Worm (Caenorhabditis elegans) whole organism, young adult: Measurements from ENCODE around the gene cyk-3.

Experiments
- B0019.2 ChIP-seq: fragments of 200-800 bp; sonication (Bioruptor generic); conservative IDR thresholded peaks from 2 replicates; pipeline ENCODE4 v1.3.6; 2022; ENCODE audit warnings: missing genetic modification reagents, missing genetic modification characterization, missing compliant biosample characterization
- D2030.7 ChIP-seq: fragments of 200-800 bp; sonication (Bioruptor generic); IDR thresholded peaks from 2 replicates; pipeline ENCODE4 v1.3.6; 2022; ENCODE audit warnings: missing genetic modification reagents, missing genetic modification characterization, missing compliant biosample characterization
- F10E7.11 ChIP-seq: sonication (generic microtip); optimal IDR thresholded peaks from 2 replicates; lab custom pipeline; 2017; ENCODE audit warnings: mild to moderate bottlenecking, missing genetic modification characterization, moderate library complexity, missing compliant biosample characterization
- F23B12.7 ChIP-seq: sonication (generic microtip); optimal IDR thresholded peaks from 2 replicates; lab custom pipeline; 2017; ENCODE audit warnings: missing genetic modification characterization, mild to moderate bottlenecking, missing compliant biosample characterization, antibody characterized with exemption, moderate library complexity; ENCODE audit not compliant: insufficient read depth
- F33H1.4 ChIP-seq: fragments of 200-800 bp; sonication (Bioruptor generic); IDR thresholded peaks from 2 replicates; pipeline ENCODE4 v1.3.6; 2022; ENCODE audit warnings: missing genetic modification reagents, missing genetic modification characterization, missing compliant biosample characterization
- F57C9.4 ChIP-seq: sonication (generic microtip); optimal IDR thresholded peaks from 2 replicates; lab custom pipeline; 2017; ENCODE audit warnings: mild to moderate bottlenecking, missing genetic modification characterization, missing compliant biosample characterization
- T26A5.8 ChIP-seq: sonication (generic microtip); optimal IDR thresholded peaks from 2 replicates; lab custom pipeline; 2016; ENCODE audit warnings: missing genetic modification characterization, missing compliant biosample characterization
- Y56A3A.18 ChIP-seq: fragments of 200-800 bp; sonication (Bioruptor generic); IDR thresholded peaks from 2 replicates; pipeline ENCODE4 v1.3.6; 2022; ENCODE audit warnings: missing genetic modification reagents, missing genetic modification characterization, missing compliant biosample characterization
- Y67H2A.10 ChIP-seq: fragments of 200-800 bp; sonication (Bioruptor generic); conservative IDR thresholded peaks from 2 replicates; pipeline ENCODE4 v1.3.6; 2022; ENCODE audit warnings: missing genetic modification reagents, missing genetic modification characterization, missing compliant biosample characterization
- attf-6 ChIP-seq: fragments of 200-800 bp; sonication (Bioruptor generic); IDR thresholded peaks from 2 replicates; pipeline ENCODE4 v1.3.6; 2022; ENCODE audit warnings: missing genetic modification reagents, missing genetic modification characterization, missing compliant biosample characterization
- ceh-27 ChIP-seq: fragments of 200-800 bp; sonication (Bioruptor generic); optimal IDR thresholded peaks from 2 replicates; lab custom pipeline; 2018; ENCODE audit warnings: mild to moderate bottlenecking, missing genetic modification characterization, moderate library complexity, missing compliant biosample characterization
- dox-1 ChIP-seq: fragments of 200-800 bp; sonication (Bioruptor generic); IDR thresholded peaks from 2 replicates; pipeline ENCODE4 v1.3.6; 2022; ENCODE audit warnings: missing genetic modification reagents, missing genetic modification characterization, missing compliant biosample characterization
- dpff-1 ChIP-seq: sonication (generic microtip); optimal IDR thresholded peaks from 2 replicates; lab custom pipeline; 2017; ENCODE audit warnings: mild to moderate bottlenecking, missing genetic modification characterization, missing compliant biosample characterization
- dpl-1 ChIP-seq: fragments of 150-350 bp; optimal IDR thresholded peaks from 2 replicates; lab custom pipeline; 2014; ENCODE audit warnings: missing biosample characterization, missing genetic modification reagents, missing genetic modification characterization
- efl-1 ChIP-seq: fragments of 150-350 bp; optimal IDR thresholded peaks from 2 replicates; lab custom pipeline; 2014; ENCODE audit warnings: missing biosample characterization, missing genetic modification reagents, missing genetic modification characterization
- egl-18 ChIP-seq: fragments of 200-800 bp; sonication (Bioruptor generic); IDR thresholded peaks from 2 replicates; pipeline ENCODE4 v1.3.6; 2022; ENCODE audit warnings: missing genetic modification reagents, missing genetic modification characterization, missing compliant biosample characterization
- fkh-3 ChIP-seq: sonication (generic microtip); optimal IDR thresholded peaks from 2 replicates; lab custom pipeline; 2016; ENCODE audit warnings: mild to moderate bottlenecking, missing genetic modification characterization, missing compliant biosample characterization
- him-1 ChIP-seq: sonication (generic microtip); optimal IDR thresholded peaks from 2 replicates; lab custom pipeline; 2016; ENCODE audit warnings: missing genotype, missing genetic modification reagents, missing genetic modification characterization, missing compliant biosample characterization
- hmg-1.2 ChIP-seq: fragments of 200-800 bp; sonication (Bioruptor generic); IDR thresholded peaks from 2 replicates; pipeline ENCODE4 v1.3.6; 2022; ENCODE audit warnings: missing genetic modification reagents, missing genetic modification characterization, missing compliant biosample characterization
- hsf-1 ChIP-seq: fragments of 200-800 bp; sonication (Bioruptor generic); IDR thresholded peaks from 2 replicates; pipeline ENCODE4 v1.3.6; 2022; ENCODE audit warnings: missing genetic modification reagents, missing genetic modification characterization, missing compliant biosample characterization
- lin-35 ChIP-seq, 3 experiments: fragments of 150-350 bp in 2 of 3; sonication (generic microtip) in 1 of 3; optimal IDR thresholded peaks; 2 replicates each; lab custom pipeline; 2014 to 2018; ENCODE audit warnings: missing biosample characterization in 3 of 3, missing genetic modification characterization in 3 of 3, missing genetic modification reagents in 3 of 3
- lin-40 ChIP-seq: sonication (generic microtip); optimal IDR thresholded peaks from 2 replicates; lab custom pipeline; 2016; ENCODE audit warnings: missing genetic modification characterization, mild to moderate bottlenecking, missing compliant biosample characterization, missing genotype, missing genetic modification reagents
- lin-54 ChIP-seq: fragments of 200-800 bp; sonication (Bioruptor generic); optimal IDR thresholded peaks from 2 replicates; lab custom pipeline; 2018; ENCODE audit warnings: mild to moderate bottlenecking, missing genetic modification characterization, missing compliant biosample characterization
- lsl-1 ChIP-seq: fragments of 200-800 bp; sonication (Bioruptor generic); optimal IDR thresholded peaks from 2 replicates; lab custom pipeline; 2018; ENCODE audit warnings: mild to moderate bottlenecking, missing genetic modification characterization, moderate library complexity, missing compliant biosample characterization
- madf-6 ChIP-seq: fragments of 200-800 bp; sonication (Bioruptor generic); IDR thresholded peaks from 2 replicates; pipeline ENCODE4 v1.3.6; 2022; ENCODE audit warnings: missing genetic modification reagents, missing genetic modification characterization, missing compliant biosample characterization
- mcd-1 ChIP-seq: fragments of 200-800 bp; sonication (Bioruptor generic); IDR thresholded peaks from 2 replicates; pipeline ENCODE4 v1.3.6; 2022; ENCODE audit warnings: missing genetic modification reagents, missing genetic modification characterization, missing compliant biosample characterization
- nhr-120 ChIP-seq: fragments of 200-800 bp; sonication (Bioruptor generic); IDR thresholded peaks from 2 replicates; pipeline ENCODE4 v1.3.6; 2022; ENCODE audit warnings: missing genetic modification characterization, missing compliant biosample characterization
- nhr-90 ChIP-seq: sonication (generic microtip); optimal IDR thresholded peaks from 2 replicates; lab custom pipeline; 2016; ENCODE audit warnings: missing genotype, mild to moderate bottlenecking, missing genetic modification characterization, missing compliant biosample characterization
- pha-4 ChIP-seq: fragments of 150-350 bp; sonication (generic microtip); optimal IDR thresholded peaks from 2 replicates; lab custom pipeline; 2014; ENCODE audit warnings: missing biosample characterization, missing genetic modification reagents, missing genetic modification characterization
- sea-2 ChIP-seq: fragments of 200-800 bp; sonication (Bioruptor generic); IDR thresholded peaks from 2 replicates; pipeline ENCODE4 v1.3.6; 2022; ENCODE audit warnings: missing genetic modification characterization, missing compliant biosample characterization
- snpc-1.3 ChIP-seq: sonication (generic microtip); optimal IDR thresholded peaks from 2 replicates; lab custom pipeline; 2017; ENCODE audit warnings: missing genetic modification characterization, mild to moderate bottlenecking, missing compliant biosample characterization, antibody characterized with exemption, moderate library complexity, missing genotype, missing genetic modification reagents; ENCODE audit not compliant: insufficient read depth
- tbx-9 ChIP-seq: sonication (generic microtip); optimal IDR thresholded peaks from 2 replicates; lab custom pipeline; 2016; ENCODE audit warnings: borderline replicate concordance, missing genetic modification characterization, inconsistent platforms, missing compliant biosample characterization
- xnd-1 ChIP-seq: sonication (generic microtip); optimal IDR thresholded peaks from 2 replicates; lab custom pipeline; 2016; ENCODE audit warnings: missing genotype, missing genetic modification reagents, missing genetic modification characterization, missing compliant biosample characterization
- zim-3 ChIP-seq: sonication (generic microtip); optimal IDR thresholded peaks from 2 replicates; lab custom pipeline; 2017; ENCODE audit warnings: mild to moderate bottlenecking, missing genetic modification characterization, moderate library complexity, missing compliant biosample characterization
- ztf-28 ChIP-seq: fragments of 200-800 bp; sonication (Bioruptor generic); IDR thresholded peaks from 2 replicates; pipeline ENCODE4 v1.3.6; 2022; ENCODE audit warnings: missing genetic modification reagents, missing genetic modification characterization, missing compliant biosample characterization

The cyk-3 gene

DNA sequence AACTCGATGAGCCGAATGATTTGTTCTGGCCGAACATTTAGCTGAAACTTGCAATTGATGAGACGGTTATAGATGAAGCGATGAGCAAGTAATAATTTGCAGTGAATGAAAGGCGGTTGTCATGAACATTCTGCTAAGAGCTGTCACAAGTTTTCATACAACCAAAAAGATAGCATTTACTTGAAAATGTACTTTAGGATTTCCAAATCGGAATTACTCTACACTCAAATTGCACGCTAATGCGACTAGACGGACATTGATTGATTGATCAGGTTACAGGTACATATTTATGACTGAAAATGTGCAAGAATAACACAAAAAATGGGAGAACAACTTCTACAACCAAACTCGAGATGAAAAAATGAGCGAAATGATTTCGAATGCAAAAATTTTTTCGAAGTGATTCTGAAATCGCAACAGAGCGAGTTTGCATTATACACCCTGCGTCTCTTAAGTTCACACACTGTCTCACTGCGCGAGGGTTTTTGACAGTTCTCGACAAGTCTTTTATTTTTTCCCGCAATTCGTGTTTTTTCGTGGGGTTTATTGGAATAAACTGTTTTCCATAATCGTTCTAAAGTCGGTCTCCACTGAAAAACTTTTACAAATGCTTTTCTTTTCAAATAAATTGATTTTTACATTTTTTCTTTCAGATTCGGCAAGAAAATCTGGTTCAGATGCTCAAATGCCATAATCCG is at the start of gene cyk-3, which contains the start of gene npp-10:
Gene cyk-3, plus strand, starts transcription at position 648 of the 698 bp plus-strand sequence.
Gene npp-10, minus strand, starts transcription at position 51 of the 698 bp plus-strand sequence.
- TF ChIP-seq snpc-1.3 = peak; percentile 2
- peak; percentile 6 for TF ChIP-seq xnd-1 (tag; lab: Kevin White, UChicago)
- 0 out of 2 replicates have a peak, but pooled peaks have one; percentile 6 for TF ChIP-seq F33H1.4
- peak; percentile 5 for TF ChIP-seq dpl-1 (GFP tag; lab: Kevin White, UChicago)
- TF ChIP-seq egl-18 (GFP tag; lab: Robert Waterston, UW) = no peak
- TF ChIP-seq dox-1 (GFP tag; lab: Robert Waterston, UW) = peak; percentile 47; the same call in 1 of the 2 replicates
- peak; percentile 92 for TF ChIP-seq mcd-1 (GFP tag; lab: Robert Waterston, UW)
- no peak for TF ChIP-seq Y56A3A.18
- peak; percentile 30 for TF ChIP-seq lin-54 (GFP tag; lab: Kevin White, UChicago)
- peak; percentile 98 for TF ChIP-seq hmg-1.2 (GFP tag; lab: Robert Waterston, UW)
- TF ChIP-seq madf-6 = peak; percentile 52; the same call in 1 of the 2 replicates
- no peak for TF ChIP-seq F10E7.11 (tag; lab: Kevin White, UChicago)
- TF ChIP-seq B0019.2 = no peak
- TF ChIP-seq lsl-1 = peak; percentile 52
- peak; percentile 76 for TF ChIP-seq efl-1 (GFP tag; lab: Kevin White, UChicago)
- 0 out of 2 replicates have a peak, but pooled peaks have one; percentile 0 for TF ChIP-seq D2030.7 (GFP tag; lab: Robert Waterston, UW)
- TF ChIP-seq ceh-27 = no peak
- TF ChIP-seq zim-3 (tag; lab: Kevin White, UChicago) = no peak

DNA sequence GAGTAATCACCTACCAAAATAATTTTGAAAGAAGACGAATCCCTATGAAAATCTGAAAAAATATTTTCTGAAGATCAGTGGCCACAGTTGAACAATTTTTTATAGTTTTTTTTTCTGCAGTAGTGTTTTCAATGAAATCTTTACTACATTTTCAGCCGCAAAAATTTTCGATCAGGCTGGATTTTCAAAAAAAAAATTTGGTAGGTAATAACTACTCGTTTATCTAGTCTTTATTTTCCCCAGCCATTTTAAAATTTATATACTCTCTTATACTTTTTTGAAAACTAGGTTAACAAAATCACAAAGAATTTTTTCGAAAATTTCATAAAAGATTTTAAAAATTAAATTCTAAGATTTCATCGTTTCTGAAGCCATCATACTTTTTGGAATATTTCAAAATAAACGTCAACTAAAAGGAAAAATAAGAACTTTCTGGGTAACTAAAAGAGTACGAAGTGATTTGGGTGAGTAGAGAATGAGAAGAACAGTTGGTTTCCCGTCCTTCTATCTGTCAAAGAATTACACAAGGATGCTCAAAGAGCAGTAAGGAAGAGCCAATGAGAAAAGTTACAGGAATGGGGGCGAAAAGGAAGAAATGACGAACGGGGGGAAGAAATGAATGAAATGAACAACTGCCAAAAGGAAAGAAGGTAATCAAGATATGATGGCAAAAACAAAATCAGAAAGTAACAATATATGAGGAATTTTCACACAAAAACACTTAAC is 44.8 kb upstream of the cyk-3 start, which contains the start of gene mlp-1:
Gene mlp-1, minus strand, starts transcription at position 51 of the 726 bp plus-strand sequence.
- no peak for TF ChIP-seq sea-2 (GFP tag; lab: Robert Waterston, UW)
- no peak for TF ChIP-seq him-1
- TF ChIP-seq nhr-90 (tag; lab: Kevin White, UChicago) = no peak
- no peak for TF ChIP-seq nhr-120
- TF ChIP-seq lin-35 (GFP tag; optimal IDR thresholded peaks at IDR 0.05; lab: Kevin White, UChicago) = no peak
- TF ChIP-seq lin-40 (tag; lab: Kevin White, UChicago) = no peak
- TF ChIP-seq dpff-1 (tag; lab: Kevin White, UChicago) = no peak
- TF ChIP-seq T26A5.8 (tag; lab: Kevin White, UChicago) = no peak
- TF ChIP-seq pha-4 = no peak

DNA sequence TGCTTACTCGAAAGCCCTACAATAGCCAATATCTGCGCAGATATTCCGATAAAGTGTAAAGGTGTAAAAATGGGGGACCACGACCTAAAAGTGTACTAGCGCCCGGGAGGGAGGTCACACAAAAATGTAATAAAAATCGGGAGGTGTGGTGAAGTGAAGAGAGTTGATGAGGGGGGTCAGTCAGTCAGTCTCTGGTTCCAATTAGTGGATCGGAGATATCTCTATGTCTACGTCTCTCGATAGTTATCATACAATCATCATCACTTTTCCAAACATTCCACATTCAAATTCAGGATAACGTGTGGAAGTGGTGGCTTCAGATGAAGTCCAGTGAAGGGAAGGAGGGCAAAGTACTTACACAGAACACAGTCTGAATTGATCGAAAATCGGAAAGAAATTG is 43.9 kb upstream of the cyk-3 start:
- TF ChIP-seq nhr-90 (tag; lab: Kevin White, UChicago) (no peak), tbx-9 (tag; lab: Kevin White, UChicago) (no peak), fkh-3 (tag; lab: Kevin White, UChicago) (no peak), attf-6 (GFP tag; lab: Robert Waterston, UW) (no peak), ztf-28 (GFP tag; lab: Robert Waterston, UW) (no peak), dpl-1 (GFP tag; lab: Kevin White, UChicago) (no peak), F23B12.7 (tag; lab: Kevin White, UChicago) (no peak), hsf-1 (GFP tag; lab: Robert Waterston, UW) (no peak), Y67H2A.10 (GFP tag; lab: Robert Waterston, UW) (no peak), F57C9.4 (no peak)
